Fruit fly (Drosophila melanogaster) whole organism, embryonic: ENCODE results near the gene CG6236.

Source experiments
- Abd-B ChIP-seq: fragments of 200-800 bp; sonication (Bioruptor generic); optimal IDR thresholded peaks from 2 replicates; lab custom pipeline; 2018; ENCODE audit warnings: missing biosample characterization, mild to moderate bottlenecking, missing genetic modification characterization, moderate library complexity
- Ada2b ChIP-seq: fragments of 200-800 bp; sonication (Bioruptor generic); IDR thresholded peaks from 2 replicates; pipeline ENCODE4 v1.3.6; 2022; ENCODE audit warnings: missing biosample characterization, missing genetic modification characterization
- CG10543 ChIP-seq: fragments of 200-800 bp; sonication (Bioruptor generic); optimal IDR thresholded peaks from 3 replicates; lab custom pipeline; 2017; ENCODE audit warnings: missing biosample characterization, mild to moderate bottlenecking, missing genetic modification characterization, moderate library complexity
- CG11504 ChIP-seq: fragments of 200-800 bp; sonication (Bioruptor generic); optimal IDR thresholded peaks from 3 replicates; lab custom pipeline; 2019; ENCODE audit warnings: missing biosample characterization, mild to moderate bottlenecking, missing genetic modification characterization, moderate library complexity
- CG11696 ChIP-seq: fragments of 200-800 bp; sonication (Bioruptor generic); IDR thresholded peaks from 2 replicates; pipeline ENCODE4 v1.3.6; 2022; ENCODE audit warnings: missing biosample characterization, missing genetic modification characterization
- CG12659 ChIP-seq: fragments of 200-800 bp; sonication (Bioruptor generic); optimal IDR thresholded peaks from 3 replicates; lab custom pipeline; 2017; ENCODE audit warnings: mild to moderate bottlenecking, missing biosample characterization, missing genetic modification reagents, missing genetic modification characterization
- CG14710 ChIP-seq: fragments of 200-800 bp; sonication (Bioruptor generic); optimal IDR thresholded peaks from 3 replicates; lab custom pipeline; 2019; ENCODE audit warnings: missing biosample characterization, mild to moderate bottlenecking, missing genetic modification characterization, moderate library complexity
- CG15479 ChIP-seq: fragments of 200-800 bp; sonication (Bioruptor generic); optimal IDR thresholded peaks from 3 replicates; lab custom pipeline; 2019; ENCODE audit warnings: missing biosample characterization, mild to moderate bottlenecking, missing genetic modification characterization, moderate library complexity
- CG17802 ChIP-seq: fragments of 200-800 bp; sonication (Bioruptor generic); optimal IDR thresholded peaks from 2 replicates; lab custom pipeline; 2018; ENCODE audit warnings: missing biosample characterization, mild to moderate bottlenecking, missing genetic modification characterization, moderate library complexity
- CG17912 ChIP-seq: fragments of 200-800 bp; sonication (Bioruptor generic); optimal IDR thresholded peaks from 2 replicates; lab custom pipeline; 2018; ENCODE audit warnings: missing biosample characterization, mild to moderate bottlenecking, missing genetic modification characterization
- CG18011 ChIP-seq: fragments of 200-800 bp; sonication (Bioruptor generic); optimal IDR thresholded peaks from 2 replicates; lab custom pipeline; 2017; ENCODE audit warnings: missing biosample characterization, missing genetic modification characterization, mild to moderate bottlenecking, moderate library complexity, missing genotype
- CG2120 ChIP-seq: fragments of 200-800 bp; sonication (Bioruptor generic); optimal IDR thresholded peaks from 3 replicates; lab custom pipeline; 2016; ENCODE audit warnings: missing biosample characterization, missing genetic modification characterization
- CG2678 ChIP-seq: fragments of 200-800 bp; sonication (Bioruptor generic); optimal IDR thresholded peaks from 3 replicates; lab custom pipeline; 2019; ENCODE audit warnings: missing biosample characterization, mild to moderate bottlenecking, missing genetic modification characterization, moderate library complexity
- CG30020 ChIP-seq: fragments of 200-800 bp; optimal IDR thresholded peaks from 2 replicates; lab custom pipeline; 2019; ENCODE audit warnings: missing biosample characterization, mild to moderate bottlenecking, missing genetic modification characterization, moderate library complexity
- CG30403 ChIP-seq: fragments of 200-800 bp; sonication (Bioruptor generic); optimal IDR thresholded peaks from 3 replicates; lab custom pipeline; 2016; ENCODE audit warnings: missing biosample characterization, missing genetic modification characterization
- CG33213 ChIP-seq: fragments of 200-800 bp; sonication (Bioruptor generic); optimal IDR thresholded peaks from 3 replicates; lab custom pipeline; 2016; ENCODE audit warnings: missing biosample characterization, missing genetic modification characterization
- CG4282 ChIP-seq: fragments of 200-800 bp; sonication (Bioruptor generic); optimal IDR thresholded peaks from 2 replicates; lab custom pipeline; 2016; ENCODE audit warnings: missing biosample characterization, missing genetic modification characterization
- CG4360 ChIP-seq: fragments of 200-800 bp; sonication (Bioruptor generic); IDR thresholded peaks from 2 replicates; pipeline ENCODE4 v1.3.6; 2022; ENCODE audit warnings: missing biosample characterization, missing genetic modification characterization
- CG6254 ChIP-seq: fragments of 200-800 bp; sonication (Bioruptor generic); optimal IDR thresholded peaks from 3 replicates; lab custom pipeline; 2017; ENCODE audit warnings: mild to moderate bottlenecking, missing biosample characterization, missing genetic modification reagents, missing genetic modification characterization
- CG6272 ChIP-seq: fragments of 200-800 bp; sonication (Bioruptor generic); IDR thresholded peaks from 2 replicates; pipeline ENCODE4 v1.3.6; 2022; ENCODE audit warnings: missing biosample characterization, missing genetic modification characterization
- CG6689 ChIP-seq: fragments of 200-800 bp; sonication (Bioruptor generic); IDR thresholded peaks from 2 replicates; pipeline ENCODE4 v1.3.6; 2022; ENCODE audit warnings: missing biosample characterization, missing genetic modification characterization
- CG8290 ChIP-seq, 3 experiments: fragments of 200-800 bp; sonication (Bioruptor generic); optimal IDR thresholded peaks; 2 replicates each; lab custom pipeline; 2016 to 2019; ENCODE audit warnings: missing biosample characterization in 3 of 3, missing genetic modification characterization in 3 of 3, mild to moderate bottlenecking in 2 of 3, moderate library complexity in 1 of 3
- CTCF ChIP-seq: fragments of 200-800 bp; sonication (Bioruptor generic); optimal IDR thresholded peaks from 2 replicates; lab custom pipeline; 2017; ENCODE audit warnings: missing biosample characterization, mild to moderate bottlenecking, missing genetic modification characterization, moderate library complexity
- Chrac-16 ChIP-seq: fragments of 200-800 bp; sonication (Bioruptor generic); optimal IDR thresholded peaks from 3 replicates; lab custom pipeline; 2016; ENCODE audit warnings: missing biosample characterization, missing genetic modification characterization
- Doc3 ChIP-seq: fragments of 200-800 bp; sonication (Bioruptor generic); IDR thresholded peaks from 3 replicates; pipeline ENCODE4 v1.3.6; 2022; ENCODE audit warnings: missing biosample characterization, missing genetic modification characterization; ENCODE audit not compliant: partially characterized antibody
- Ets65A ChIP-seq: fragments of 200-800 bp; sonication (Bioruptor generic); peaks from one replicate; lab custom pipeline; 2016; ENCODE audit warnings: missing biosample characterization, missing genetic modification characterization
- Fer3 ChIP-seq: fragments of 200-800 bp; sonication (Bioruptor generic); optimal IDR thresholded peaks from 2 replicates; lab custom pipeline; 2018; ENCODE audit warnings: missing biosample characterization, mild to moderate bottlenecking, missing genetic modification characterization, moderate library complexity
- HmgD ChIP-seq: fragments of 200-800 bp; sonication (Bioruptor generic); optimal IDR thresholded peaks from 3 replicates; lab custom pipeline; 2016; ENCODE audit warnings: missing biosample characterization, missing genetic modification characterization
- Lhr ChIP-seq: fragments of 200-800 bp; sonication (Bioruptor generic); optimal IDR thresholded peaks from 3 replicates; lab custom pipeline; 2017; ENCODE audit warnings: mild to moderate bottlenecking, missing biosample characterization, missing genetic modification reagents, missing genetic modification characterization
- Nf-YB ChIP-seq: fragments of 200-800 bp; sonication (Bioruptor generic); optimal IDR thresholded peaks from 3 replicates; lab custom pipeline; 2019; ENCODE audit warnings: missing biosample characterization, mild to moderate bottlenecking, missing genetic modification characterization, moderate library complexity
- NfI ChIP-seq: fragments of 200-800 bp; sonication (Bioruptor generic); optimal IDR thresholded peaks from 3 replicates; lab custom pipeline; 2018; ENCODE audit warnings: missing biosample characterization, mild to moderate bottlenecking, missing genetic modification characterization, moderate library complexity
- Sox100B ChIP-seq: fragments of 200-800 bp; sonication (Bioruptor generic); optimal IDR thresholded peaks from 3 replicates; lab custom pipeline; 2018; ENCODE audit warnings: missing biosample characterization, mild to moderate bottlenecking, missing genetic modification characterization
- Vsx1 ChIP-seq: fragments of 200-800 bp; sonication (Bioruptor generic); optimal IDR thresholded peaks from 2 replicates; lab custom pipeline; 2017; ENCODE audit warnings: missing biosample characterization, mild to moderate bottlenecking, missing genetic modification characterization, missing genetic modification reagents
- Xrp1 ChIP-seq: fragments of 200-800 bp; sonication (Bioruptor generic); IDR thresholded peaks from 2 replicates; pipeline ENCODE4 v1.3.6; 2022; ENCODE audit warnings: missing biosample characterization, missing genetic modification characterization
- chinmo ChIP-seq: fragments of 200-800 bp; sonication (Bioruptor generic); IDR thresholded peaks from 4 replicates; pipeline ENCODE4 v1.3.6; 2022; ENCODE audit warnings: missing biosample characterization, missing genetic modification characterization; ENCODE audit not compliant: partially characterized antibody
- dysf ChIP-seq: fragments of 200-800 bp; sonication (Bioruptor generic); IDR thresholded peaks from 3 replicates; pipeline ENCODE4 v1.3.6; 2022; ENCODE audit warnings: missing biosample characterization, missing genetic modification characterization
- exex ChIP-seq: fragments of 200-800 bp; sonication (Bioruptor generic); optimal IDR thresholded peaks from 4 replicates; lab custom pipeline; 2018; ENCODE audit warnings: missing biosample characterization, mild to moderate bottlenecking, missing genetic modification characterization, moderate library complexity
- grau ChIP-seq: fragments of 200-800 bp; optimal IDR thresholded peaks from 3 replicates; lab custom pipeline; 2019; ENCODE audit warnings: missing biosample characterization, mild to moderate bottlenecking, missing genetic modification characterization, moderate library complexity
- hth ChIP-seq: fragments of >200 bp; optimal IDR thresholded peaks from 2 replicates; lab custom pipeline; 2017; ENCODE audit warnings: inconsistent platforms
- lab ChIP-seq: fragments of 200-800 bp; sonication (Bioruptor generic); optimal IDR thresholded peaks from 3 replicates; lab custom pipeline; 2017; ENCODE audit warnings: missing biosample characterization, missing genetic modification characterization, mild to moderate bottlenecking, moderate library complexity, missing genetic modification reagents
- p53 ChIP-seq: fragments of 200-800 bp; sonication (Bioruptor generic); optimal IDR thresholded peaks from 2 replicates; lab custom pipeline; 2016; ENCODE audit warnings: missing biosample characterization, missing genetic modification characterization
- pfk ChIP-seq: fragments of 200-800 bp; sonication (Bioruptor generic); optimal IDR thresholded peaks from 2 replicates; lab custom pipeline; 2018; ENCODE audit warnings: missing biosample characterization, mild to moderate bottlenecking, missing genetic modification characterization, moderate library complexity
- schlank ChIP-seq: fragments of 200-800 bp; sonication (Bioruptor generic); optimal IDR thresholded peaks from 2 replicates; lab custom pipeline; 2018; ENCODE audit warnings: missing biosample characterization, mild to moderate bottlenecking, missing genetic modification characterization
- sd ChIP-seq: fragments of 200-800 bp; sonication (Bioruptor generic); optimal IDR thresholded peaks from 3 replicates; lab custom pipeline; 2018; ENCODE audit warnings: missing biosample characterization, mild to moderate bottlenecking, missing genetic modification characterization, moderate library complexity
- sens ChIP-seq: fragments of 200-800 bp; sonication (Bioruptor generic); peaks from one replicate; lab custom pipeline; 2016; ENCODE audit warnings: missing biosample characterization, missing genetic modification characterization
- sens-2 ChIP-seq: fragments of 200-800 bp; sonication (Bioruptor generic); IDR thresholded peaks from 2 replicates; pipeline ENCODE4 v1.3.6; 2022; ENCODE audit warnings: missing biosample characterization, missing genetic modification characterization
- slp2 ChIP-seq: fragments of 200-800 bp; sonication (Bioruptor generic); optimal IDR thresholded peaks from 2 replicates; lab custom pipeline; 2016; ENCODE audit warnings: missing biosample characterization, missing genetic modification characterization
- trem ChIP-seq: fragments of 200-800 bp; optimal IDR thresholded peaks from 3 replicates; lab custom pipeline; 2019; ENCODE audit warnings: missing biosample characterization, mild to moderate bottlenecking, missing genetic modification characterization, moderate library complexity
- zf30C ChIP-seq: fragments of 200-800 bp; sonication (Bioruptor generic); optimal IDR thresholded peaks from 3 replicates; lab custom pipeline; 2018; ENCODE audit warnings: missing biosample characterization, mild to moderate bottlenecking, missing genetic modification characterization
- zfh1 ChIP-seq: fragments of 200-800 bp; sonication (Bioruptor generic); IDR thresholded peaks from 3 replicates; pipeline ENCODE4 v1.3.6; 2022; ENCODE audit warnings: missing biosample characterization, missing genetic modification characterization

CG6236 gene

DNA sequence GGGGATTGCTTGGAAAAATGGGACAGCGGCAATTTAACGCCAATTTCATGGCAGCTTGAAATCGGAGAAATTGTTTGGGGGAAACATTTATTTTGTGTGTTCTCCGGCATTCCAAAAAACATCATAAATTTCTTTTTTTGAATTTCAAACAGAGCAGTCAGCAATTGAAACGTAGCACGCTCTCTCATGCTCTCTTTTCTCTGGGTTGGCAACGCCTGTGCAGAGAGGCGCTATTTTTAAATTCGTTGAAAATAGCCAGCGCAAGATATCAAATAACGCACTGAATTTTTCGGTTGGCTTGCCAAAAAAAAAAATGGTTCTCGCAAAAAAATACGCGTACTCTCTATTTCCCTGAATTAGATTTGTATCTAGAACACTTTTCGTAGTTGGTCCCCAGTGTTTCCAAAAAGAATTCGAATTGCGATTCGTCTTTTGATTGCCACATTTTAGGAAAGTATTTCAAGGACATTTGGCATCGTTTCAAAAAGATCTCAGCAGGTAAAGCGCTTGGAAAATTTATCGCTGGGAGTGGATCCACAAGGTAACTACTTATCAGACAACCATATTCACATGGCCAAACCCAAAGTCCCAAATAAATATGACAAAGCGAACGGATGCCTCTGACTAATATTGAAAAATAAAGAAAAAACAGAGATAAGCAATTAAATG lies 41.9 kb downstream of the CG6236 start (continued):
- TF ChIP-seq CG17802 (no peak), Chrac-16 (GFP tag; lab: Kevin White, UChicago) (no peak), Nf-YB (GFP tag; lab: Kevin White, UChicago) (no peak), CG15479 (GFP tag; lab: Kevin White, UChicago) (no peak), lab (peak; percentile 26), CG2120 (peak; percentile 9), Xrp1 (no peak), CTCF (peak; percentile 42), schlank (no peak), slp2 (GFP tag; lab: Kevin White, UChicago) (no peak), CG2678 (tag; lab: Kevin White, UChicago) (no peak), CG4282 (GFP tag; lab: Kevin White, UChicago) (peak; percentile 47), pfk (GFP tag; lab: Kevin White, UChicago) (peak; percentile 6), exex (peak; percentile 45), CG12659 (GFP tag; lab: Kevin White, UChicago) (peak; percentile 22), grau (tag; lab: Kevin White, UChicago) (no peak), Vsx1 (no peak), CG14710 (tag; lab: Kevin White, UChicago) (peak; percentile 30), sens (GFP tag; lab: Kevin White, UChicago) (peak; percentile 61), p53 (GFP tag; lab: Kevin White, UChicago) (peak; percentile 13), CG6689 (no peak), trem (tag; lab: Kevin White, UChicago) (peak; percentile 37), Doc3 (no peak), CG8290 (GFP tag; optimal IDR thresholded peaks at IDR 0.05; lab: Kevin White, UChicago) (no peak), CG8290 (tag; optimal IDR thresholded peaks at IDR 0.05; lab: Kevin White, UChicago) (peak in 1 of 2 experiments; percentile 29), Lhr (GFP tag; lab: Kevin White, UChicago) (peak; percentile 41), sd (peak; percentile 84), sens-2 (GFP tag; lab: Robert Waterston, UW) (no peak), CG6254 (no peak), HmgD (GFP tag; lab: Kevin White, UChicago) (peak; percentile 29), NfI (GFP tag; lab: Kevin White, UChicago) (no peak), CG17912 (peak; percentile 35), CG6272 (GFP tag; lab: Robert Waterston, UW) (no peak), zf30C (GFP tag; lab: Kevin White, UChicago) (peak; percentile 24), CG30020 (tag; lab: Kevin White, UChicago) (peak; percentile 29), chinmo (GFP tag; lab: Robert Waterston, UW) (no peak), dysf (GFP tag; lab: Robert Waterston, UW) (no peak), Ets65A (GFP tag; lab: Kevin White, UChicago) (no peak), Fer3 (tag; lab: Kevin White, UChicago) (no peak), Abd-B (GFP tag; lab: Kevin White, UChicago) (peak; percentile 38), CG11696 (no peak), CG4360 (GFP tag; lab: Robert Waterston, UW) (no peak), CG11504 (peak; percentile 21), hth (no peak), CG33213 (GFP tag; lab: Kevin White, UChicago) (peak; percentile 30), Ada2b (GFP tag; lab: Robert Waterston, UW) (no peak), Sox100B (GFP tag; lab: Kevin White, UChicago) (no peak), CG18011 (peak; percentile 98), zfh1 (GFP tag; lab: Robert Waterston, UW) (no peak), CG30403 (GFP tag; lab: Kevin White, UChicago) (no peak), CG10543 (GFP tag; lab: Kevin White, UChicago) (peak; percentile 16)
